Worm (Caenorhabditis elegans): Measurements from ENCODE around the gene math-18.

The math-18 gene

ce11 chrII:2138901-2139300 lies 14.9 kb upstream of the math-18 start:
- no peak for TF ChIP-seq hlh-15 (tag; optimal IDR thresholded peaks at IDR 0.05)
- TF ChIP-seq pha-4 (tag; optimal IDR thresholded peaks at IDR 0.05): no peak
- no peak for TF ChIP-seq ahr-1 (tag; optimal IDR thresholded peaks at IDR 0.05)
- TF ChIP-seq lin-11 (tag; optimal IDR thresholded peaks at IDR 0.05): no peak
- TF ChIP-seq hlh-13 (GFP tag; optimal IDR thresholded peaks at IDR 0.05): no peak
- no peak for TF ChIP-seq K02D7.2 (tag; optimal IDR thresholded peaks at IDR 0.05)
- no peak for TF ChIP-seq ceh-2 (tag; optimal IDR thresholded peaks at IDR 0.05)
- no peak for TF ChIP-seq unc-3 (GFP tag; conservative IDR thresholded peaks at IDR 0.05)
- TF ChIP-seq unc-3 (tag; optimal IDR thresholded peaks at IDR 0.05): no peak
- TF ChIP-seq unc-86 (tag; optimal IDR thresholded peaks at IDR 0.05): no peak
- no peak for TF ChIP-seq ceh-18 (tag; optimal IDR thresholded peaks at IDR 0.05)
- no peak for TF ChIP-seq F13H6.1 (tag; optimal IDR thresholded peaks at IDR 0.05)
- no peak for TF ChIP-seq C08G9.2 (tag; optimal IDR thresholded peaks at IDR 0.05)
- no peak for TF ChIP-seq zip-5 (tag; optimal IDR thresholded peaks at IDR 0.05)
- no peak for TF ChIP-seq sdc-2 (tag; optimal IDR thresholded peaks at IDR 0.05)
- TF ChIP-seq ttx-3 (tag; optimal IDR thresholded peaks at IDR 0.05): no peak
- no peak for TF ChIP-seq gmeb-2 (tag; optimal IDR thresholded peaks at IDR 0.05)
- TF ChIP-seq rnt-1 (tag; optimal IDR thresholded peaks at IDR 0.05): no peak

DNA sequence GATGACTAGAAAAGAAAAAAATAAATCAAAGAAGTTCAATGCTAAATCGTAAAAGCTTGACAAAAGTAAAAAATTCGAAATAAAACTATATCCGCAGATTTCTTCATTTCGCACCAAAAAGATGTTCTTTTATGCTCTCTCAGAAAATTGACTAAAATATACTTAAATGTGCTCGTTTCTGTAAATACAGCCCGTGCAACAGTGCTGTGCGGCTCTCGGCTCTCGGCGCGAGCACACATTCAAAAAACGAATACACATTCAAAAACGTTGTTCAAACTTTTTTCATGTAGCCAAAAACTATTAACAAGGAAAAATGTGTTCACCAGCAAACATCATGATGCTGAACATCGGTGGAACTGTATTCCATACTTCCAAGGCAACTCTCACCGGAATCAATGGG lies 13.0 kb upstream of the math-18 start, which contains the start of gene C40A11.3:
TSS of gene C40A11.3 (plus strand) at position 301 of the 400 bp plus-strand sequence.
- TF ChIP-seq ceh-18 (tag; optimal IDR thresholded peaks at IDR 0.05) (no peak), hlh-8 (tag; optimal IDR thresholded peaks at IDR 0.05) (no peak), ceh-31 (tag; optimal IDR thresholded peaks at IDR 0.05) (no peak), Y22D7AL.16 (tag; optimal IDR thresholded peaks at IDR 0.05) (no peak), ceh-45 (GFP tag; IDR thresholded peaks at IDR 0.05) (no peak), odd-2 (tag; optimal IDR thresholded peaks at IDR 0.05) (no peak), T23F11.4 (GFP tag; optimal IDR thresholded peaks at IDR 0.05) (no peak), C08G9.2 (tag; optimal IDR thresholded peaks at IDR 0.05) (no peak), mec-3 (tag; optimal IDR thresholded peaks at IDR 0.05; ENCODE audit: borderline replicate concordance) (no peak), ceh-6 (GFP tag; optimal IDR thresholded peaks at IDR 0.05) (no peak), ama-1 (optimal IDR thresholded peaks at IDR 0.05) (no peak), gmeb-2 (tag; optimal IDR thresholded peaks at IDR 0.05) (no peak), nhr-232 (tag; optimal IDR thresholded peaks at IDR 0.05) (no peak), rnt-1 (tag; optimal IDR thresholded peaks at IDR 0.05) (no peak), pha-2 (tag; optimal IDR thresholded peaks at IDR 0.05) (no peak), sdc-2 (tag; optimal IDR thresholded peaks at IDR 0.05) (no peak), ahr-1 (tag; optimal IDR thresholded peaks at IDR 0.05) (no peak)

DNA sequence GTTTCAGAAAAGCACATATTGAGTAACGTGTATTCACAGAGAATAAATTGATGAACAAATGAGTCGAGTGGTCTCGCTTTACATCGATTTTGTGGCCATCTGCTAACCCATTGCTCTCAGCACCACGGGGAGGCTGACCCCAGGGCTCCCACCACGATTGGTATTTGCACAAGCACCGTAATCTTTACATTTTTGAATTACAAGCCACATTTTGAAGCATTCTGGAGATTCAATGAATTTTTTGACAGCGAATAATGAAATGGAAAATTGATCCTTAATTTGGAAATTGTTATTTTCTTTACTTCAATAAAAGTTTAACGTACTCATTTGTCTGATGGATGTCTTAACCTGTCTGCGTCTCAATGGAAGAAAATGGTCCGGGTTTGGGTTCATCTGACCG lies 8.2 kb upstream of the math-18 start, which contains the start of gene C40A11.6:
TSS of gene C40A11.6 (minus strand) at position 101 of the 400 bp plus-strand sequence.
- TF ChIP-seq ceh-34 (tag; optimal IDR thresholded peaks at IDR 0.05): no peak

DNA sequence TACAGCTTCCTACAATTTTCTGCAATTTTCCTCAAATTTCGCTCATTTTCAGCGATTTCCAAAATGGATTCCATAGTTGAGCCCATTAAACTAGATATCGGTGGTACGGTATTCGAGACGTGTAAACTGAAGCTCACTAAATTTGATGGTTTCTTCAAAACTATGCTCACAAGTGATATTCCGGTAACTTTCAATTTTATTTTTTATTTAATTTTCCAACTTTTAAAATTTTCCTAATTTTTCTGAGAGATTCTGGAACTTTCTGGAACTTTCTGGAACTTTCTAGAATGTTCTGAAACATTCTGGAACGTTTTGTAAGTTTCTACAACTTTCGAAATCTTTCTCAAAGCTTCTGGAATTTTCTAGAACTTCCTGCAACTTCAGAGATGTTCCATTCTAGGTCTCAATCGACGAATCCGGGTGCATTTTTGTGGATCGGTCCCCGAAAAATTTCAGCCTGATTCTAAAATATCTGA lies 6.9 kb upstream of the math-18 start, which contains the start of gene C40A11.2:
TSS of gene C40A11.2 (plus strand) at position 51 of the 476 bp plus-strand sequence.
- TF ChIP-seq ceh-19 (GFP tag; optimal IDR thresholded peaks at IDR 0.05) (no peak), ceh-9 (tag; optimal IDR thresholded peaks at IDR 0.05) (no peak), pha-4 (tag; optimal IDR thresholded peaks at IDR 0.05) (no peak), ceh-6 (GFP tag; optimal IDR thresholded peaks at IDR 0.05) (no peak), K09A11.1 (tag; optimal IDR thresholded peaks at IDR 0.05; ENCODE audit: insufficient read depth) (no peak), lin-11 (tag; optimal IDR thresholded peaks at IDR 0.05) (no peak), unc-3 (GFP tag; conservative IDR thresholded peaks at IDR 0.05) (no peak), unc-3 (tag; optimal IDR thresholded peaks at IDR 0.05) (no peak), dmd-4 (tag; optimal IDR thresholded peaks at IDR 0.05; ENCODE audit: borderline replicate concordance) (no peak), ttx-3 (tag; optimal IDR thresholded peaks at IDR 0.05) (no peak)

DNA sequence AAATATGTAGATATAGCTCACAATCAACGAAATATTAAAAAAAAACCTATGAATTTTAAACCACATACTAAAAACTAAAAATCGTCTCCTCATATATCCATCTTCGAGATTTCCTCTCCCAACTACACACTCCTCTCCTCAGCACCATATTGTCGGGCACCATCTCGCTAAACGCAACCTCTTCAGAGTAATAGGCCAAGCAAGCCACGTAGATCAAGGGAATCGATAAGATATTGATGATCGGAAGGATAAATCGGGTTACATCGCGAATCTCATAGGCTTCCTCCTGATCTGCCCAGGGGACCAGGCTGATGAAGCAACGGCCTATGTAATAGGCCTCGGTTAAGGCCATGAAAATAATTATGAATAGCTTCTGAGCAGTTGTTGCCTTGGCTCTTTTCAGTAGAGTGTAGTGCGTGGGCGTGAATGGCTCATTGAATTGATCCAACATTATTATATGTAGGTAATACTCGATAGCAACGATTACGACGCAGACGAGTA lies 3.3 kb upstream of the math-18 start, which contains the start of the genes C40A11.7 and C40A11.8:
TSS of gene C40A11.7 (minus strand) at position 101 of the 501 bp plus-strand sequence.
TSS of gene C40A11.8 (minus strand) at position 451 of the 501 bp plus-strand sequence.
- TF ChIP-seq unc-86 (tag; optimal IDR thresholded peaks at IDR 0.05): no peak
- TF ChIP-seq nhr-11 (tag; optimal IDR thresholded peaks at IDR 0.05): no peak
- TF ChIP-seq pha-2 (tag; optimal IDR thresholded peaks at IDR 0.05): no peak
- TF ChIP-seq pqm-1 (tag; optimal IDR thresholded peaks at IDR 0.05): no peak
- no peak for TF ChIP-seq ceh-18 (tag; optimal IDR thresholded peaks at IDR 0.05)
- TF ChIP-seq dmd-4 (tag; optimal IDR thresholded peaks at IDR 0.05; ENCODE audit: borderline replicate concordance): no peak
- no peak for TF ChIP-seq ceh-6 (GFP tag; optimal IDR thresholded peaks at IDR 0.05)
- TF ChIP-seq eyg-1 (tag; optimal IDR thresholded peaks at IDR 0.05): no peak
- no peak for TF ChIP-seq pag-3 (tag; optimal IDR thresholded peaks at IDR 0.05; ENCODE audit: borderline replicate concordance)
- TF ChIP-seq fkh-10 (GFP tag; optimal IDR thresholded peaks at IDR 0.05): no peak

All from whole organism, late embryonic.